Fruit fly (Drosophila melanogaster) S2 (cell line): ENCODE data around the gene bsh.

Experiments
- CG8478 ChIP-seq: fragments of >200 bp; optimal IDR thresholded peaks from 2 replicates; lab custom pipeline; 2018
- CTCF ChIP-seq, 2 experiments: fragments of >200 bp; optimal IDR thresholded peaks; 2 replicates each; lab custom pipeline; 2018

DNA sequence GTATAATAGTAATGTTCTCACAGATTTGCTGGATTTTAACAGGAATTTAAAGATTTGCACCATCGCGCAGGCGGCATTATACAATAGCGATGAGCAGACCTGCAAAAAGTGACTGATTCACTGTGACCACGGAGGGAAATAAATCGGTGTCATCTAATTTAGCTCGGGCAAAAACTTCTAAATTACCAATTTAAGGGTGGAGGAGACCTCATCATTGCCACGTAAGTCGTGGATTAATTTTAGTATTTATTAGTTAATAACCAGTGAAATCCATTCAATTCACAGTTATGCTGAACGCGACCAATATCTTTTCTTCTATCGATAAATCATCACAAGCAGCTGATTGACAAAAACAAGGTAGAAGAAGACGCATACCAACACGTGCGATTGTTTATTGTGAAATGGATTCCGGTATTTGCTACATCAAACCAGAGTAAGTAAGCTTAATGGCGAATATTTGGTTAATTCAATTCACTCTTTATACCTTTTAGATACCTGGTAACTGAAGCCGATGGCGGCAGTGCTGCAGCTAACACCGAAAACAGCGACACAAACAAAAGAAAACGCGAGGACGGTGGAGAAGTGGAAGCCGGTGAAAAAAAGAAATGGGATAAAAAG is 10.2 kb downstream of the bsh start, which contains the start of the genes CG10628 and Dus3:
- TF ChIP-seq CG8478, result no peak
- TF ChIP-seq CTCF (optimal IDR thresholded peaks at IDR 0.05; lab: Kevin White, UChicago), result no peak
